Fruit fly (Drosophila melanogaster): ENCODE measurements around the gene CG14711.

Gene CG14711

DNA sequence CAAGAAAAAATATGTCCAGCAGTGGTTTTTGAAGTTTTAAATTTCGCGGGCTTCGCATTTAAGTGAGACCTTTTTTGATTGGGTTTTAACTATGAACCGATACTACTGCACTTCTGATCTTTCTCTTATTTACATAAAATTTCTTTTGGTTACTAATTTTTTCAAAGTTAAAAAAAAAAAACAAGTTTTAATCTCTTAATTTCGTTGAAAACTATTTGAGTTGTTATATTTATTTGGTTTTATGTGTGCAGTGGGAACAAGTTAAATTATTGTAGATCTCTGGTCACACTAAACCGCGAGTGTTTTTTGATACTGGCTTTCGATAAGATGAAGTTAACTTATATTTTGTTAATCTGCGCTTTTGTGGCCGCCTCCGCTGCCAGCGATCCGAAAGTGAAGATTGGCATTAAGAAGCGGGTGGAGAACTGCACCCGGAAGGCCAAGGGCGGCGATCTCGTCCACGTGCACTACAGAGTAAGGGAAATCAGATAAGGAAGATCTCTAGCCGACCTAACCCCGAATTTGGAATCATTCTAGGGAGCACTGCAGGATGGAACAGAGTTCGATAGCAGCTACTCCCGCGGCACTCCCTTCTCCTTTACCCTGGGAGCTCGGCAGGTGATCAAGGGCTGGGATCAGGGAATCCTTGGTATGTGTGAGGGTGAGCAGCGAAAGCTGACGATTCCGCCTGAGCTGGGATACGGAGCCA, 51.0 kb downstream of the CG14711 start, which contains the start of gene CG14715 (continued):
- TF ChIP-seq CG18011 (GFP tag; optimal IDR thresholded peaks at IDR 0.05) = no peak
- no peak for TF ChIP-seq BtbVII (GFP tag; optimal IDR thresholded peaks at IDR 0.05)
- peak; percentile 56 for TF ChIP-seq pzg (GFP tag; optimal IDR thresholded peaks at IDR 0.05)
- peak; percentile 69 for TF ChIP-seq BEAF-32 (GFP tag; optimal IDR thresholded peaks at IDR 0.05)
- peak; percentile 75 for TF ChIP-seq Ptx1 (GFP tag; IDR thresholded peaks at IDR 0.05)
- no peak for TF ChIP-seq fd102C (GFP tag; optimal IDR thresholded peaks at IDR 0.05)
- TF ChIP-seq sc (optimal IDR thresholded peaks at IDR 0.05) = no peak
- no peak for TF ChIP-seq sc (GFP tag; optimal IDR thresholded peaks at IDR 0.05)
- no peak for TF ChIP-seq jigr1 (GFP tag; IDR thresholded peaks at IDR 0.05)
- no peak for TF ChIP-seq CG4282 (GFP tag; optimal IDR thresholded peaks at IDR 0.05)
- TF ChIP-seq Gug (GFP tag; IDR thresholded peaks at IDR 0.05) = peak; percentile 53; the same call in 1 of the 4 replicates
- TF ChIP-seq amos (GFP tag; IDR thresholded peaks at IDR 0.05; ENCODE audit: partially characterized antibody) = no peak; the same call in 1 of the 2 replicates
- TF ChIP-seq CG30403 (GFP tag; optimal IDR thresholded peaks at IDR 0.05) = peak; percentile 72
- TF ChIP-seq CG11560 (tag; IDR thresholded peaks at IDR 0.05) = no peak
- TF ChIP-seq odd (GFP tag; optimal IDR thresholded peaks at IDR 0.05) = no peak
- no peak for TF ChIP-seq Opbp (GFP tag; IDR thresholded peaks at IDR 0.05; ENCODE audit: partially characterized antibody)
- TF ChIP-seq CG8765 (GFP tag; IDR thresholded peaks at IDR 0.05) = no peak
- no peak for TF ChIP-seq CrebB (tag; optimal IDR thresholded peaks at IDR 0.05)
- no peak for TF ChIP-seq Optix (GFP tag; IDR thresholded peaks at IDR 0.05)
- peak; percentile 55; the same call in 1 of the 2 replicates for TF ChIP-seq Rfx (GFP tag; IDR thresholded peaks at IDR 0.05)
- peak; percentile 53 for TF ChIP-seq Ets97D (GFP tag; optimal IDR thresholded peaks at IDR 0.05)
- TF ChIP-seq CG4707 (GFP tag; optimal IDR thresholded peaks at IDR 0.05) = no peak
- no peak for TF ChIP-seq CG12071 (GFP tag; optimal IDR thresholded peaks at IDR 0.05)
- TF ChIP-seq CG7372 (GFP tag; IDR thresholded peaks at IDR 0.05) = no peak
- no peak for TF ChIP-seq Adf1 (GFP tag; IDR thresholded peaks at IDR 0.05)
- no peak for TF ChIP-seq Atf-2 (GFP tag; optimal IDR thresholded peaks at IDR 0.05)
- no peak for TF ChIP-seq sr (GFP tag; IDR thresholded peaks at IDR 0.05)
- no peak for TF ChIP-seq h (optimal IDR thresholded peaks at IDR 0.05)
- TF ChIP-seq zfh1 (GFP tag; IDR thresholded peaks at IDR 0.05) = no peak
- TF ChIP-seq CG18476 (GFP tag; optimal IDR thresholded peaks at IDR 0.05) = peak; percentile 77
- TF ChIP-seq Nf-YA (GFP tag; IDR thresholded peaks at IDR 0.05) = no peak
- TF ChIP-seq knrl (GFP tag; IDR thresholded peaks at IDR 0.05; ENCODE audit: partially characterized antibody) = peak; percentile 65
- no peak for TF ChIP-seq Bteb2 (GFP tag; optimal IDR thresholded peaks at IDR 0.05)
- no peak for TF ChIP-seq mld (GFP tag; IDR thresholded peaks at IDR 0.05; ENCODE audit: partially characterized antibody)
- TF ChIP-seq wek (GFP tag; optimal IDR thresholded peaks at IDR 0.05) = no peak
- TF ChIP-seq Sin3A (optimal IDR thresholded peaks at IDR 0.05) = peak; percentile 25
- peak; percentile 70 for TF ChIP-seq CG10267 (tag; optimal IDR thresholded peaks at IDR 0.05)
- TF ChIP-seq C15 (GFP tag; IDR thresholded peaks at IDR 0.05) = no peak
- no peak for TF ChIP-seq CG9215 (GFP tag; IDR thresholded peaks at IDR 0.05)
- TF ChIP-seq slbo (GFP tag; IDR thresholded peaks at IDR 0.05) = peak; percentile 49; the same call in 1 of the 2 replicates
- TF ChIP-seq CG34422 (GFP tag; IDR thresholded peaks at IDR 0.05) = no peak
- peak; percentile 42 for TF ChIP-seq CG12155 (GFP tag; optimal IDR thresholded peaks at IDR 0.05)
- no peak for TF ChIP-seq trh (GFP tag; optimal IDR thresholded peaks at IDR 0.05)
- peak; percentile 40 for TF ChIP-seq Dip3 (GFP tag; optimal IDR thresholded peaks at IDR 0.05)
- TF ChIP-seq ash1 (GFP tag; optimal IDR thresholded peaks at IDR 0.05) = no peak
- TF ChIP-seq CG3838 (GFP tag; optimal IDR thresholded peaks at IDR 0.05) = no peak
- peak; percentile 39 for TF ChIP-seq Side (GFP tag; optimal IDR thresholded peaks at IDR 0.05)
- TF ChIP-seq ttk (GFP tag; IDR thresholded peaks at IDR 0.05) = peak; percentile 45; the same call in 1 of the 2 replicates
- TF ChIP-seq CG10654 (GFP tag; optimal IDR thresholded peaks at IDR 0.05) = peak; percentile 26
- no peak for TF ChIP-seq disco-r (GFP tag; optimal IDR thresholded peaks at IDR 0.05)
- peak; percentile 94 for TF ChIP-seq E2f2 (GFP tag; IDR thresholded peaks at IDR 0.05)
- peak; percentile 34 for TF ChIP-seq CG8388 (GFP tag; optimal IDR thresholded peaks at IDR 0.05)

Data from whole organism, embryonic.